Fruit fly (Drosophila melanogaster) whole organism, adult: ENCODE results near the gene CG11843.

Experiments
- CG12768 ChIP-seq: fragments of 200-800 bp; sonication (Bioruptor generic); optimal IDR thresholded peaks from 2 replicates; lab custom pipeline; 2017; ENCODE audit warnings: missing biosample characterization, missing genetic modification characterization, mild to moderate bottlenecking, moderate library complexity, missing genetic modification reagents
- Hr96 ChIP-seq: fragments of 200-800 bp; sonication (Bioruptor generic); optimal IDR thresholded peaks from 2 replicates; lab custom pipeline; 2016; ENCODE audit warnings: missing biosample characterization, missing genetic modification characterization
- cic ChIP-seq: fragments of 200-800 bp; sonication (Bioruptor generic); optimal IDR thresholded peaks from 2 replicates; lab custom pipeline; 2017; ENCODE audit warnings: missing biosample characterization, mild to moderate bottlenecking, missing genetic modification characterization, moderate library complexity

DNA sequence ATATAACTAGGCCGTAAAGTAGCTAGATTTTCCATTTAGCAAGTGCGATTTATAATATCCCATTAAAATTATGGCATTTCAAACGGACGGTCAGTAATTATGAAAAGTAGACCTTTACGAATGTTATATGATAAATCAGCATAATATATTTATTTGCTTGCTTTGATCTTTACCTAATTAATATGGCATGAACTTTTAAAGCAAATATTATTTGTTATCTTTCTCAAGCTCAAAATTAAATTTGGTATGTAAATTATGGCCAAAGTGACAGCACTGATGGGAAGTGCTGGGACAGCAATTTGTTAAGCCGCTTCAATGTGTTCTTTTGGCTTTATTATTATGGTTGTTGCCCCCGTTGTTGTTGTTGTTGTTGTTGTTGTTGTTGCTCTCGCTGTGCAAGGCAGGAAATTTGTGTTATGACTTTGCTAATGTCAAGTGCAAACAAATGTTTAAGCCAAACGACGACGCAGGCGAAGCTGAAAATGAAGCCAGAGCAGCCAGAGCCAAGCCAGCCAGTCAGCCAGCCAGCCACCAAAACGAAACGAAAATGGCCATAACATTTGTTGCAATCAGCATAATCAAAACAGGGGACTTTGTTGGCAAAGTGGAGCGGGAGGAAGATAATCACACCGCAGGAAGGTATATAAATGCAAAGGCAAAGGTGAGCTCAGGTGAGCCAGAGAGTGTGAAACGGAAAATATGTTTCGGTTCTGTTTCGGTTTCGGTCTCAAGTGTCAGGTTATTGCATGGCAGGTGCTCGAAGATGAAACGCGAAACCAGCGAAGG is 28.6 kb downstream of the CG11843 start:
- no peak for TF ChIP-seq Hr96 (GFP tag; lab: Kevin White, UChicago)
- TF ChIP-seq cic (GFP tag; lab: Kevin White, UChicago): no peak
- no peak for TF ChIP-seq CG12768
